Worm (Caenorhabditis elegans) whole organism, L4 larva: ENCODE data around the gene npr-15.

Experiments used
- F26F4.8 ChIP-seq: fragments of 200-800 bp; sonication (Bioruptor generic); conservative IDR thresholded peaks from 2 replicates; pipeline ENCODE4 v1.3.6; 2022; ENCODE audit warnings: missing genetic modification characterization, missing compliant biosample characterization
- F37D6.2 ChIP-seq: sonication (generic microtip); optimal IDR thresholded peaks from 2 replicates; lab custom pipeline; 2016; ENCODE audit warnings: mild to moderate bottlenecking, missing genetic modification characterization, missing compliant biosample characterization
- R02D3.7 ChIP-seq: fragments of 150-350 bp; sonication (generic microtip); optimal IDR thresholded peaks from 3 replicates; lab custom pipeline; 2014; ENCODE audit warnings: missing biosample characterization, missing genetic modification characterization
- Y48G9A.11 ChIP-seq: fragments of 200-800 bp; sonication (Bioruptor generic); IDR thresholded peaks from 2 replicates; pipeline ENCODE4 v1.3.6; 2022; ENCODE audit warnings: missing genetic modification reagents, missing genetic modification characterization, missing compliant biosample characterization
- aly-2 ChIP-seq: sonication (generic microtip); optimal IDR thresholded peaks from 2 replicates; lab custom pipeline; 2018; ENCODE audit warnings: missing biosample characterization, missing genetic modification characterization
- arid-1 ChIP-seq: fragments of 200-800 bp; sonication (Bioruptor generic); conservative IDR thresholded peaks from 2 replicates; pipeline ENCODE4 v1.3.6; 2022; ENCODE audit warnings: missing genetic modification reagents, missing genetic modification characterization, missing compliant biosample characterization
- ceh-20 ChIP-seq: fragments of 200-800 bp; sonication (Bioruptor generic); IDR thresholded peaks from 2 replicates; pipeline ENCODE4 v1.3.6; 2022; ENCODE audit warnings: missing genetic modification reagents, missing genetic modification characterization, missing compliant biosample characterization
- ceh-44 ChIP-seq: fragments of 200-800 bp; sonication (Bioruptor generic); IDR thresholded peaks from 2 replicates; pipeline ENCODE4 v1.3.6; 2022; ENCODE audit warnings: missing genetic modification reagents, missing genetic modification characterization, missing compliant biosample characterization
- ceh-62 ChIP-seq: sonication (generic microtip); optimal IDR thresholded peaks from 2 replicates; lab custom pipeline; 2017; ENCODE audit warnings: missing biosample characterization, missing genetic modification characterization
- ceh-82 ChIP-seq: sonication (generic microtip); optimal IDR thresholded peaks from 2 replicates; lab custom pipeline; 2017; ENCODE audit warnings: missing biosample characterization, missing genetic modification characterization
- ces-1 ChIP-seq: fragments of 150-350 bp; sonication (generic microtip); optimal IDR thresholded peaks from 4 replicates; lab custom pipeline; 2014; ENCODE audit warnings: missing biosample characterization, missing genetic modification reagents, missing genetic modification characterization
- ctbp-1 ChIP-seq: fragments of 200-800 bp; sonication (Bioruptor generic); IDR thresholded peaks from 2 replicates; pipeline ENCODE4 v1.3.6; 2022; ENCODE audit warnings: missing genetic modification reagents, missing genetic modification characterization, missing compliant biosample characterization
- daf-12 ChIP-seq: fragments of 150-350 bp; optimal IDR thresholded peaks from 2 replicates; lab custom pipeline; 2014; ENCODE audit warnings: missing biosample characterization, missing genetic modification reagents, missing genetic modification characterization
- daf-8 ChIP-seq: fragments of 200-800 bp; sonication (Bioruptor generic); IDR thresholded peaks from 2 replicates; pipeline ENCODE4 v1.3.6; 2022; ENCODE audit warnings: missing genetic modification characterization, missing compliant biosample characterization
- egl-43 ChIP-seq: fragments of 200-800 bp; sonication (Bioruptor generic); IDR thresholded peaks from 2 replicates; pipeline ENCODE4 v1.3.6; 2022; ENCODE audit warnings: missing genetic modification reagents, missing genetic modification characterization, missing compliant biosample characterization
- fos-1 ChIP-seq: fragments of 150-350 bp; optimal IDR thresholded peaks from 2 replicates; lab custom pipeline; 2014; ENCODE audit warnings: missing biosample characterization, missing genetic modification characterization
- gei-8 ChIP-seq: fragments of 200-800 bp; sonication (Bioruptor generic); optimal IDR thresholded peaks from 2 replicates; lab custom pipeline; 2018; ENCODE audit warnings: mild to moderate bottlenecking, missing genetic modification characterization, missing compliant biosample characterization
- hif-1 ChIP-seq, 2 experiments: sonication (generic microtip); optimal IDR thresholded peaks; 2 replicates each; lab custom pipeline; 2016 to 2017; ENCODE audit warnings: missing compliant biosample characterization in 2 of 2, missing genetic modification characterization in 2 of 2, missing genetic modification reagents in 2 of 2, missing genotype in 2 of 2, mild to moderate bottlenecking in 1 of 2
- hlh-11 ChIP-seq: fragments of 200-800 bp; sonication (Bioruptor generic); optimal IDR thresholded peaks from 2 replicates; lab custom pipeline; 2018; ENCODE audit warnings: mild to moderate bottlenecking, missing genetic modification characterization, missing compliant biosample characterization
- hmg-1.1 ChIP-seq: fragments of 200-800 bp; sonication (Bioruptor generic); IDR thresholded peaks from 2 replicates; pipeline ENCODE4 v1.3.6; 2022; ENCODE audit warnings: missing genetic modification reagents, missing genetic modification characterization, missing compliant biosample characterization
- lin-13 ChIP-seq: fragments of 150-350 bp; optimal IDR thresholded peaks from 2 replicates; lab custom pipeline; 2014; ENCODE audit warnings: missing biosample characterization, missing genetic modification reagents, missing genetic modification characterization
- lin-29 ChIP-seq: fragments of 200-800 bp; sonication (Bioruptor generic); IDR thresholded peaks from 2 replicates; pipeline ENCODE4 v1.3.6; 2022; ENCODE audit warnings: missing genetic modification reagents, missing genetic modification characterization, missing compliant biosample characterization
- lin-38 ChIP-seq: fragments of 200-800 bp; sonication (Bioruptor generic); IDR thresholded peaks from 2 replicates; pipeline ENCODE4 v1.3.6; 2022; ENCODE audit warnings: missing genetic modification reagents, missing genetic modification characterization, missing compliant biosample characterization
- lin-39 ChIP-seq: fragments of 150-350 bp; optimal IDR thresholded peaks from 2 replicates; lab custom pipeline; 2014; ENCODE audit warnings: missing biosample characterization, missing genetic modification reagents, missing genetic modification characterization
- lir-3 ChIP-seq: sonication (generic microtip); optimal IDR thresholded peaks from 2 replicates; lab custom pipeline; 2016; ENCODE audit warnings: mild to moderate bottlenecking, missing genetic modification characterization, missing compliant biosample characterization
- madf-9 ChIP-seq: fragments of 200-800 bp; sonication (Bioruptor generic); conservative IDR thresholded peaks from 2 replicates; pipeline ENCODE4 v1.3.6; 2022; ENCODE audit warnings: missing genetic modification reagents, missing genetic modification characterization, missing compliant biosample characterization
- mdl-1 ChIP-seq, 2 experiments: fragments of 150-350 bp in 1 of 2; sonication (generic microtip) in 1 of 2; optimal IDR thresholded peaks; 2 replicates each; lab custom pipeline; 2014 to 2017; ENCODE audit warnings: missing biosample characterization in 2 of 2, missing genetic modification characterization in 2 of 2
- mdt-29 ChIP-seq: fragments of 200-800 bp; sonication (Bioruptor generic); IDR thresholded peaks from 2 replicates; pipeline ENCODE4 v1.3.6; 2022; ENCODE audit warnings: missing genetic modification reagents, missing genetic modification characterization, missing compliant biosample characterization
- mep-1 ChIP-seq: fragments of 150-350 bp; sonication (generic microtip); optimal IDR thresholded peaks from 3 replicates; lab custom pipeline; 2014; ENCODE audit warnings: missing biosample characterization, missing genetic modification characterization
- mxl-3 ChIP-seq: fragments of 200-800 bp; sonication (Bioruptor generic); optimal IDR thresholded peaks from 2 replicates; lab custom pipeline; 2018; ENCODE audit warnings: mild to moderate bottlenecking, missing genetic modification characterization, missing compliant biosample characterization
- nhr-102 ChIP-seq: sonication (generic microtip); optimal IDR thresholded peaks from 2 replicates; lab custom pipeline; 2016; ENCODE audit warnings: mild to moderate bottlenecking, missing genetic modification characterization, moderate library complexity, missing compliant biosample characterization
- nhr-11 ChIP-seq: fragments of 150-350 bp; optimal IDR thresholded peaks from 2 replicates; lab custom pipeline; 2014; ENCODE audit warnings: missing biosample characterization, missing genetic modification characterization
- nhr-25 ChIP-seq: sonication (generic microtip); optimal IDR thresholded peaks from 2 replicates; lab custom pipeline; 2017; ENCODE audit warnings: missing genetic modification characterization, mild to moderate bottlenecking, missing compliant biosample characterization, antibody characterized with exemption, moderate library complexity, borderline replicate concordance; ENCODE audit not compliant: insufficient read depth
- nhr-28 ChIP-seq: fragments of 150-350 bp; optimal IDR thresholded peaks from 2 replicates; lab custom pipeline; 2014; ENCODE audit warnings: missing biosample characterization, missing genetic modification characterization
- nhr-41 ChIP-seq: fragments of 200-800 bp; sonication (Bioruptor generic); IDR thresholded peaks from 2 replicates; pipeline ENCODE4 v1.3.6; 2022; ENCODE audit warnings: missing genetic modification reagents, missing genetic modification characterization, missing compliant biosample characterization
- nhr-42 ChIP-seq: fragments of 200-800 bp; sonication (Bioruptor generic); IDR thresholded peaks from 2 replicates; pipeline ENCODE4 v1.3.6; 2022; ENCODE audit warnings: missing genetic modification characterization, missing compliant biosample characterization
- nhr-48 ChIP-seq: sonication (generic microtip); optimal IDR thresholded peaks from 2 replicates; lab custom pipeline; 2016; ENCODE audit warnings: mild to moderate bottlenecking, missing genetic modification characterization, missing compliant biosample characterization
- nhr-76 ChIP-seq: fragments of 150-350 bp; optimal IDR thresholded peaks from 2 replicates; lab custom pipeline; 2014; ENCODE audit warnings: missing biosample characterization, missing genetic modification characterization
- php-3 ChIP-seq: fragments of 200-800 bp; sonication (Bioruptor generic); IDR thresholded peaks from 2 replicates; pipeline ENCODE4 v1.3.6; 2022; ENCODE audit warnings: missing genetic modification reagents, missing genetic modification characterization, missing compliant biosample characterization
- set-16 ChIP-seq: fragments of 200-800 bp; sonication (Bioruptor generic); IDR thresholded peaks from 2 replicates; pipeline ENCODE4 v1.3.6; 2022; ENCODE audit warnings: missing genetic modification reagents, missing genetic modification characterization, missing compliant biosample characterization
- snpc-1.2 ChIP-seq: fragments of 200-800 bp; sonication (Bioruptor generic); IDR thresholded peaks from 2 replicates; pipeline ENCODE4 v1.3.6; 2022; ENCODE audit warnings: missing genetic modification reagents, missing genetic modification characterization, missing compliant biosample characterization
- snpc-4 ChIP-seq: fragments of 150-350 bp; optimal IDR thresholded peaks from 2 replicates; lab custom pipeline; 2014; ENCODE audit warnings: missing biosample characterization, missing genetic modification characterization
- spr-1 ChIP-seq: sonication (generic microtip); optimal IDR thresholded peaks from 2 replicates; lab custom pipeline; 2016; ENCODE audit warnings: mild to moderate bottlenecking, missing genetic modification characterization, missing compliant biosample characterization
- spr-3 ChIP-seq: fragments of 200-800 bp; sonication (Bioruptor generic); optimal IDR thresholded peaks from 2 replicates; lab custom pipeline; 2018; ENCODE audit warnings: mild to moderate bottlenecking, missing genetic modification characterization, missing compliant biosample characterization
- tra-1 ChIP-seq: fragments of 200-800 bp; sonication (Bioruptor generic); IDR thresholded peaks from 2 replicates; pipeline ENCODE4 v1.3.6; 2022; ENCODE audit warnings: missing genetic modification reagents, missing genetic modification characterization, missing compliant biosample characterization
- unc-130 ChIP-seq: sonication (generic microtip); optimal IDR thresholded peaks from 2 replicates; lab custom pipeline; 2016; ENCODE audit warnings: missing genetic modification reagents, missing genetic modification characterization, missing compliant biosample characterization
- unc-39 ChIP-seq: sonication (generic microtip); optimal IDR thresholded peaks from 2 replicates; lab custom pipeline; 2017; ENCODE audit warnings: missing biosample characterization, missing genetic modification characterization
- zfp-3 ChIP-seq: fragments of 200-800 bp; sonication (Bioruptor generic); conservative IDR thresholded peaks from 2 replicates; pipeline ENCODE4 v1.3.6; 2022; ENCODE audit warnings: missing genetic modification reagents, missing genetic modification characterization, missing compliant biosample characterization
- ztf-11 ChIP-seq: fragments of 150-350 bp; optimal IDR thresholded peaks from 2 replicates; lab custom pipeline; 2014; ENCODE audit warnings: missing biosample characterization, missing genetic modification characterization

Gene npr-15

DNA sequence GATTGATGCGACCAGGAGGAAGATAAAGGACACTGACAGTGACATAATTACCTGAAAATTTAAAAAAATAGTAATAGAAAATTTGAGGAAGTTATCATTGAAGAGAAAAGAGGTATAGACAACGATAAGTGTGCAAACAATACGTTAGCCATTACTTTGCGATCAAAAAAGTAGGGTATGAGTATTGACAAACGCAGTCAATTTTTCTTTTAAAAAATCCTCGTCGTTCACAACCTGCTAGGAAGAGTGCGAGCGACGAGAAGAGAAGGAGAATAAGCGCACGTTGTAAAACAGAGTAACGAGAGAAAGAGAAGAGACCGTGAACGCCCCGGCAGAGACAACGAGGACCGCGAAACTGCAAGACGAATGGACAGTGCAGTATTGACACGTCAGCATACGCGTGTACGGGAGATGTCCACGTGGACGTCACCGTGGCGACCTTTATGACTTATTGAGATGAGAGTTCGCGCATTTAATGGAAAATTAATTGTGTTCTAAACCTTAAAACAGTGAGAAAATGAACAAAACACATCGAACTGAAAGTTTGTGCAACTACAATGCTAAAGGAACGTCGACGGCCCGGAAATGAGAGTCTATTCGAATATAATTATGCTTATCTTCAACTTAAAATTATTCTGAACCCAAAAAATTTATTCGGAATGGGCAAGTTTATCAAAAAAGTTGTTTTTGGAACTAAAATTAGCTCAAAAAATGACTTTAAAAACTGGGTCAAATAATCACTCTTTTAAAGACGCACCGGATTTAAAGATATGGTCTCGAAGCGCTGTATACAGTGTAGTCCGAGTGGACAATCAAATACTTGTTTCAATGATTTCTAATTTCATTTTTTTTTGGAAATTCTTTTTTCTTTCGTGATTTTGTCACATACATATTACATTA, 7.2 kb upstream of the npr-15 start, which contains the start of the genes pdi-1 and C14B1.2 (continued):
- no peak for TF ChIP-seq nhr-42 (GFP tag; lab: Robert Waterston, UW)
- no peak for TF ChIP-seq F37D6.2 (tag; lab: Kevin White, UChicago)
- peak; percentile 99 for TF ChIP-seq mxl-3 (GFP tag; lab: Kevin White, UChicago)
- no peak for TF ChIP-seq snpc-4
- peak; percentile 64 for TF ChIP-seq mep-1
- TF ChIP-seq spr-1 (tag; lab: Kevin White, UChicago): peak; percentile 28
- TF ChIP-seq lin-39: no peak
- TF ChIP-seq egl-43 (GFP tag; lab: Robert Waterston, UW): peak; percentile 59; the same call in 1 of the 2 replicates
- TF ChIP-seq mdt-29 (GFP tag; lab: Robert Waterston, UW): no peak
- no peak for TF ChIP-seq daf-8 (GFP tag; lab: Robert Waterston, UW)
- TF ChIP-seq unc-39: no peak
- TF ChIP-seq nhr-25 (tag; lab: Kevin White, UChicago): peak; percentile 83
- no peak for TF ChIP-seq php-3 (GFP tag; lab: Robert Waterston, UW)
- TF ChIP-seq ceh-20 (GFP tag; lab: Robert Waterston, UW): 0 out of 2 replicates have a peak, but pooled peaks have one; percentile 22
- TF ChIP-seq mdl-1 (tag; optimal IDR thresholded peaks at IDR 0.05; lab: Kevin White, UChicago): peak; percentile 75 to 89
- TF ChIP-seq ceh-62: no peak
- TF ChIP-seq nhr-11: no peak
- TF ChIP-seq F26F4.8 (GFP tag; lab: Robert Waterston, UW): no peak
- peak; percentile 10 for TF ChIP-seq nhr-102 (tag; lab: Kevin White, UChicago)
- TF ChIP-seq ces-1 (GFP tag; lab: Kevin White, UChicago): no peak
- TF ChIP-seq hmg-1.1: peak; percentile 66; the same call in 1 of the 2 replicates
- TF ChIP-seq daf-12 (tag; lab: Kevin White, UChicago): no peak
- no peak for TF ChIP-seq nhr-76 (tag; lab: Kevin White, UChicago)
- TF ChIP-seq lir-3 (tag; lab: Kevin White, UChicago): no peak
- no peak for TF ChIP-seq fos-1 (tag; lab: Kevin White, UChicago)
- no peak for TF ChIP-seq ztf-11 (tag; lab: Kevin White, UChicago)
- TF ChIP-seq nhr-48 (tag; lab: Kevin White, UChicago): peak; percentile 54
- TF ChIP-seq aly-2: no peak
- peak; percentile 4; the same call in 1 of the 2 replicates for TF ChIP-seq set-16 (GFP tag; lab: Robert Waterston, UW)
- TF ChIP-seq spr-3 (GFP tag; lab: Kevin White, UChicago): no peak
- peak; percentile 55 for TF ChIP-seq nhr-28 (tag; lab: Kevin White, UChicago)
- TF ChIP-seq hif-1 (tag; optimal IDR thresholded peaks at IDR 0.05; lab: Kevin White, UChicago): peak in 1 of 2 experiments; percentile 41
- TF ChIP-seq zfp-3: peak; percentile 63; the same call in 1 of the 2 replicates
- TF ChIP-seq R02D3.7 (tag; lab: Kevin White, UChicago): no peak
- peak; percentile 59 for TF ChIP-seq lin-13 (GFP tag; lab: Kevin White, UChicago)
- TF ChIP-seq snpc-1.2: no peak
- TF ChIP-seq nhr-41 (GFP tag; lab: Robert Waterston, UW): peak; percentile 64; the same call in 1 of the 2 replicates
- TF ChIP-seq ctbp-1: no peak
- 0 out of 2 replicates have a peak, but pooled peaks have one; percentile 51 for TF ChIP-seq tra-1 (GFP tag; lab: Robert Waterston, UW)
- TF ChIP-seq lin-38 (GFP tag; lab: Robert Waterston, UW): peak; percentile 64
- TF ChIP-seq ceh-44 (GFP tag; lab: Robert Waterston, UW): no peak
- no peak for TF ChIP-seq ceh-82 (tag; lab: Kevin White, UChicago)
- no peak for TF ChIP-seq Y48G9A.11 (GFP tag; lab: Robert Waterston, UW)
- TF ChIP-seq hlh-11: peak; percentile 82
- no peak; the same call in 1 of the 2 replicates for TF ChIP-seq madf-9 (GFP tag; lab: Robert Waterston, UW)
- no peak for TF ChIP-seq gei-8 (GFP tag; lab: Kevin White, UChicago)
- TF ChIP-seq arid-1: peak; percentile 51; the same call in 1 of the 2 replicates
- TF ChIP-seq lin-29 (GFP tag; lab: Robert Waterston, UW): no peak
- no peak for TF ChIP-seq unc-130 (GFP tag; lab: Kevin White, UChicago)
